Fruit fly (Drosophila melanogaster) whole organism, embryonic: ENCODE measurements around the gene thoc7.
A peak's percentile ranks its signal among the peaks of the same experiment; 100 is the strongest.

Experiments
- CG1024 ChIP-seq: fragments of 200-800 bp; sonication (Bioruptor generic); IDR thresholded peaks from 2 replicates; pipeline ENCODE4 v1.3.6; 2022; ENCODE audit warnings: missing biosample characterization, missing genetic modification characterization
- CG10431 ChIP-seq: fragments of 200-800 bp; sonication (Bioruptor generic); optimal IDR thresholded peaks from 3 replicates; lab custom pipeline; 2018; ENCODE audit warnings: missing biosample characterization, mild to moderate bottlenecking, missing genetic modification characterization
- CG11085 ChIP-seq: fragments of 200-800 bp; sonication (Bioruptor generic); IDR thresholded peaks from 2 replicates; pipeline ENCODE4 v1.3.6; 2022; ENCODE audit warnings: missing biosample characterization, missing genetic modification characterization
- CG11504 ChIP-seq: fragments of 200-800 bp; sonication (Bioruptor generic); optimal IDR thresholded peaks from 3 replicates; lab custom pipeline; 2019; ENCODE audit warnings: missing biosample characterization, mild to moderate bottlenecking, missing genetic modification characterization, moderate library complexity
- CG14965 ChIP-seq: fragments of 200-800 bp; sonication (Bioruptor generic); optimal IDR thresholded peaks from 2 replicates; lab custom pipeline; 2016; ENCODE audit warnings: missing biosample characterization, missing genetic modification characterization, borderline replicate concordance
- CG16813 ChIP-seq: fragments of 200-800 bp; sonication (Bioruptor generic); IDR thresholded peaks from 3 replicates; pipeline ENCODE4 v1.3.6; 2022; ENCODE audit warnings: missing biosample characterization, missing genetic modification characterization; ENCODE audit not compliant: partially characterized antibody
- CG17186 ChIP-seq: fragments of 200-800 bp; sonication (Bioruptor generic); optimal IDR thresholded peaks from 3 replicates; lab custom pipeline; 2017; ENCODE audit warnings: missing biosample characterization, missing genetic modification reagents, missing genetic modification characterization
- CG4282 ChIP-seq: fragments of 200-800 bp; sonication (Bioruptor generic); optimal IDR thresholded peaks from 2 replicates; lab custom pipeline; 2016; ENCODE audit warnings: missing biosample characterization, missing genetic modification characterization
- CG4404 ChIP-seq: fragments of 200-800 bp; sonication (Bioruptor generic); IDR thresholded peaks from 2 replicates; pipeline ENCODE4 v1.3.6; 2022; ENCODE audit warnings: missing biosample characterization, missing genetic modification characterization
- CG6175 ChIP-seq: fragments of 200-800 bp; sonication (Bioruptor generic); IDR thresholded peaks from 3 replicates; pipeline ENCODE4 v1.3.6; 2022; ENCODE audit warnings: missing biosample characterization, missing genetic modification characterization
- CG7963 ChIP-seq: fragments of 200-800 bp; sonication (Bioruptor generic); IDR thresholded peaks from 3 replicates; pipeline ENCODE4 v1.3.6; 2022; ENCODE audit warnings: missing biosample characterization, missing genetic modification characterization; ENCODE audit not compliant: partially characterized antibody
- CG8089 ChIP-seq: fragments of 200-800 bp; sonication (Bioruptor generic); optimal IDR thresholded peaks from 3 replicates; lab custom pipeline; 2016; ENCODE audit warnings: missing biosample characterization, missing genetic modification characterization
- CG9876 ChIP-seq: fragments of 200-800 bp; sonication (Bioruptor generic); optimal IDR thresholded peaks from 2 replicates; lab custom pipeline; 2016; ENCODE audit warnings: missing biosample characterization, missing genetic modification characterization
- CkIIα-i1 ChIP-seq: fragments of 200-800 bp; sonication (Bioruptor generic); IDR thresholded peaks from 2 replicates; pipeline ENCODE4 v1.3.6; 2022; ENCODE audit warnings: missing biosample characterization, missing genetic modification characterization
- CrebB ChIP-seq: fragments of 200-800 bp; sonication (Bioruptor generic); optimal IDR thresholded peaks from 3 replicates; lab custom pipeline; 2018; ENCODE audit warnings: missing biosample characterization, mild to moderate bottlenecking, missing genetic modification characterization
- E2f1 ChIP-seq: fragments of 200-800 bp; sonication (Bioruptor generic); IDR thresholded peaks from 2 replicates; pipeline ENCODE4 v1.3.6; 2022; ENCODE audit warnings: missing biosample characterization, missing genetic modification characterization
- Ets65A ChIP-seq: fragments of 200-800 bp; sonication (Bioruptor generic); peaks from one replicate; lab custom pipeline; 2016; ENCODE audit warnings: missing biosample characterization, missing genetic modification characterization
- Fer2 ChIP-seq: fragments of 200-800 bp; sonication (Bioruptor generic); optimal IDR thresholded peaks from 2 replicates; lab custom pipeline; 2018; ENCODE audit warnings: missing biosample characterization, mild to moderate bottlenecking, missing genetic modification characterization, moderate library complexity
- HLH3B ChIP-seq: fragments of 200-800 bp; sonication (Bioruptor generic); IDR thresholded peaks from 2 replicates; pipeline ENCODE4 v1.3.6; 2022; ENCODE audit warnings: missing biosample characterization, missing genetic modification characterization
- HLHmδ ChIP-seq: fragments of 200-800 bp; sonication (Bioruptor generic); optimal IDR thresholded peaks from 2 replicates; lab custom pipeline; 2018; ENCODE audit warnings: missing biosample characterization, mild to moderate bottlenecking, missing genetic modification characterization, moderate library complexity
- Hr51 ChIP-seq, 2 experiments: fragments of 200-800 bp; sonication (Bioruptor generic); optimal IDR thresholded peaks; 2 replicates in 1 of 2; 3 replicates in 1 of 2; lab custom pipeline; 2016 to 2018; ENCODE audit warnings: missing biosample characterization in 2 of 2, missing genetic modification characterization in 2 of 2, mild to moderate bottlenecking in 1 of 2, moderate library complexity in 1 of 2
- MBD-R2 ChIP-seq: fragments of 200-800 bp; sonication (Bioruptor generic); IDR thresholded peaks from 2 replicates; pipeline ENCODE4 v1.3.6; 2022; ENCODE audit warnings: missing biosample characterization, missing genetic modification characterization
- Med ChIP-seq: fragments of 200-800 bp; sonication (Bioruptor generic); peaks from one replicate; lab custom pipeline; 2016; ENCODE audit warnings: missing biosample characterization, missing genetic modification characterization, mild to moderate bottlenecking, inconsistent platforms, moderate library complexity
- NC2α ChIP-seq: fragments of 200-800 bp; sonication (Bioruptor generic); optimal IDR thresholded peaks from 2 replicates; lab custom pipeline; 2016; ENCODE audit warnings: missing biosample characterization, missing genetic modification characterization
- Rx ChIP-seq: fragments of 200-800 bp; sonication (Bioruptor generic); IDR thresholded peaks from 2 replicates; pipeline ENCODE4 v1.3.6; 2022; ENCODE audit warnings: missing biosample characterization, missing genetic modification characterization
- Sry-β ChIP-seq: fragments of 200-800 bp; sonication (Bioruptor generic); optimal IDR thresholded peaks from 2 replicates; lab custom pipeline; 2018; ENCODE audit warnings: missing biosample characterization, mild to moderate bottlenecking, missing genetic modification characterization, moderate library complexity
- Stat92E ChIP-seq, 3 experiments: fragments of >200 bp in 2 of 3; fragments of 200-800 bp in 1 of 3; sonication (Bioruptor generic) in 1 of 3; optimal IDR thresholded peaks; 2 replicates each; lab custom pipeline; 2017 to 2019; ENCODE audit warnings: missing biosample characterization in 3 of 3, missing genetic modification characterization in 3 of 3, mild to moderate bottlenecking in 1 of 3, moderate library complexity in 1 of 3
- ase ChIP-seq: fragments of 200-800 bp; sonication (Bioruptor generic); IDR thresholded peaks from 3 replicates; pipeline ENCODE4 v1.3.6; 2022; ENCODE audit warnings: missing biosample characterization, missing genetic modification characterization
- btn ChIP-seq: fragments of 200-800 bp; sonication (Bioruptor generic); optimal IDR thresholded peaks from 2 replicates; lab custom pipeline; 2016; ENCODE audit warnings: missing biosample characterization, missing genetic modification characterization
- cas ChIP-seq: fragments of 200-800 bp; sonication (Bioruptor generic); IDR thresholded peaks from 2 replicates; pipeline ENCODE4 v1.3.6; 2022; ENCODE audit warnings: missing biosample characterization, missing genetic modification characterization
- croc ChIP-seq: fragments of 200-800 bp; sonication (Bioruptor generic); conservative IDR thresholded peaks from 3 replicates; pipeline ENCODE4 v1.3.6; 2022; ENCODE audit warnings: missing biosample characterization, missing genetic modification characterization
- dmrt11E ChIP-seq: fragments of 200-800 bp; sonication (Bioruptor generic); optimal IDR thresholded peaks from 3 replicates; lab custom pipeline; 2018; ENCODE audit warnings: missing biosample characterization, mild to moderate bottlenecking, missing genetic modification characterization, moderate library complexity
- ewg ChIP-seq: fragments of 200-800 bp; sonication (Bioruptor generic); optimal IDR thresholded peaks from 3 replicates; lab custom pipeline; 2017; ENCODE audit warnings: mild to moderate bottlenecking, missing biosample characterization, missing genetic modification reagents, missing genetic modification characterization
- fu2 ChIP-seq: fragments of 200-800 bp; sonication (Bioruptor generic); optimal IDR thresholded peaks from 2 replicates; lab custom pipeline; 2016; ENCODE audit warnings: missing biosample characterization, missing genetic modification characterization
- gce ChIP-seq: fragments of 200-800 bp; sonication (Bioruptor generic); IDR thresholded peaks from 3 replicates; pipeline ENCODE4 v1.3.6; 2022; ENCODE audit warnings: missing biosample characterization, missing genetic modification characterization
- gsb ChIP-seq: fragments of 200-800 bp; sonication (Bioruptor generic); IDR thresholded peaks from 2 replicates; pipeline ENCODE4 v1.3.6; 2022; ENCODE audit warnings: missing biosample characterization, missing genetic modification characterization
- h ChIP-seq: fragments of >200 bp; optimal IDR thresholded peaks from 2 replicates; lab custom pipeline; 2017
- hb ChIP-seq: fragments of 200-800 bp; sonication (Bioruptor generic); IDR thresholded peaks from 3 replicates; pipeline ENCODE4 v1.3.6; 2022; ENCODE audit warnings: missing biosample characterization, missing genetic modification characterization; ENCODE audit not compliant: partially characterized antibody
- her ChIP-seq: fragments of 200-800 bp; sonication (Bioruptor generic); optimal IDR thresholded peaks from 2 replicates; lab custom pipeline; 2016; ENCODE audit warnings: missing biosample characterization, missing genetic modification characterization
- inv ChIP-seq: fragments of 200-800 bp; sonication (Bioruptor generic); IDR thresholded peaks from 2 replicates; pipeline ENCODE4 v1.3.6; 2022; ENCODE audit warnings: missing biosample characterization, missing genetic modification characterization; ENCODE audit not compliant: partially characterized antibody
- lilli ChIP-seq: fragments of 200-800 bp; sonication (Bioruptor generic); optimal IDR thresholded peaks from 3 replicates; lab custom pipeline; 2016; ENCODE audit warnings: missing biosample characterization, missing genetic modification characterization
- lov ChIP-seq, 2 experiments: fragments of 200-800 bp in 1 of 2; fragments of >200 bp in 1 of 2; sonication (Bioruptor generic) in 1 of 2; IDR thresholded peaks in 1 of 2; optimal IDR thresholded peaks in 1 of 2; 2 replicates in 1 of 2; 3 replicates in 1 of 2; pipeline versions ENCODE4 v1.3.6 to Lab custom; 2017 to 2022; ENCODE audit warnings: missing biosample characterization in 1 of 2, missing genetic modification characterization in 1 of 2
- maf-S ChIP-seq: fragments of 200-800 bp; sonication (Bioruptor generic); optimal IDR thresholded peaks from 2 replicates; lab custom pipeline; 2016; ENCODE audit warnings: missing biosample characterization, missing genetic modification characterization
- pho ChIP-seq: fragments of 200-800 bp; sonication (Bioruptor generic); optimal IDR thresholded peaks from 2 replicates; lab custom pipeline; 2016; ENCODE audit warnings: missing biosample characterization, missing genetic modification characterization
- rib ChIP-seq: fragments of 200-800 bp; sonication (Bioruptor generic); IDR thresholded peaks from 2 replicates; pipeline ENCODE4 v1.3.6; 2022; ENCODE audit warnings: missing biosample characterization, missing genetic modification characterization
- sens-2 ChIP-seq: fragments of 200-800 bp; sonication (Bioruptor generic); IDR thresholded peaks from 2 replicates; pipeline ENCODE4 v1.3.6; 2022; ENCODE audit warnings: missing biosample characterization, missing genetic modification characterization
- sima ChIP-seq: fragments of 200-800 bp; sonication (Bioruptor generic); optimal IDR thresholded peaks from 2 replicates; lab custom pipeline; 2016; ENCODE audit warnings: missing biosample characterization, missing genetic modification characterization
- sisA ChIP-seq: fragments of 200-800 bp; sonication (Bioruptor generic); IDR thresholded peaks from 2 replicates; pipeline ENCODE4 v1.3.6; 2022; ENCODE audit warnings: missing biosample characterization, missing genetic modification characterization
- toy ChIP-seq: fragments of 200-800 bp; sonication (Bioruptor generic); IDR thresholded peaks from 2 replicates; pipeline ENCODE4 v1.3.6; 2022; ENCODE audit warnings: missing biosample characterization, missing genetic modification characterization

The thoc7 gene

DNA sequence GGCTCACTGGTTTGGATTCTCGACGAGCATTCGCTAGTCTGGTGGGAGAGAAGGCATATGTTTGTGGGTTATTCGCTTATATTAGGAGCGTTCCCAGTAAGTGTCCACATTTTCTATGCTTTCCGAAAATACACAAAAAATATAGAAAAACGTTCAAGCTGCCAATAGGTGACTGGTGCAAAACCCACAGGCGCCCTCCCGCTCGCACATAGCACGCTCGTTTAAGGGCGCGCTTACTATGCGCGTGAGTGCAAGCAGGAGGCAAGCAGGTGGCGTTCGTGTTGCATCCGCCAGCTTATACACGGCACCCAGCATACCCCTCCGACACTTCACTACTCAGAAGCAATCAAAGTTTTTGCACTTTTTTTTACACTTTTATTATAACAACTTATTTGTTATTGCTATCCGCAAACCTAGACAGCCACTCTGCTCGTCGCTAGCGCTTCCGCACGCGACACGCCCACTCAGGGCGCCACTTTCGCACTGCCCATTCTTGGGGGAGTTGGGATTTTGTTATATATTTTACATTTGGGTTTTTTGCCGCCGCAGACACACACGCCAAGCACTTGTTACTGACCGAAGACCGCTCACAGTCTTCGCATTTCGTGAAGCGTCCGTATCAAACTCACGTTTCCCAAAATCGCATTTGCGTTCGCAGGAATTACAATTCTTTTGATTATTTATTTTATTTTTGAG is 13.3 kb downstream of the thoc7 start (continued):
- no peak for TF ChIP-seq gce
- TF ChIP-seq HLH3B (GFP tag; lab: Robert Waterston, UW) = peak; percentile 34; the same call in 1 of the 2 replicates
- no peak for TF ChIP-seq NC2α (GFP tag; lab: Kevin White, UChicago)
- TF ChIP-seq btn (GFP tag; lab: Kevin White, UChicago) = no peak
- TF ChIP-seq toy (GFP tag; lab: Robert Waterston, UW) = no peak
- peak; percentile 42 for TF ChIP-seq CG10431 (GFP tag; lab: Kevin White, UChicago)
- TF ChIP-seq Med (GFP tag; lab: Kevin White, UChicago) = peak; percentile 93
- TF ChIP-seq Hr51 (GFP tag; optimal IDR thresholded peaks at IDR 0.05; lab: Kevin White, UChicago) = no peak
- TF ChIP-seq h (lab: Kevin White, UChicago) = no peak
- TF ChIP-seq Fer2 (tag; lab: Kevin White, UChicago) = no peak
- TF ChIP-seq CG17186 (GFP tag; lab: Kevin White, UChicago) = peak; percentile 7
- no peak for TF ChIP-seq dmrt11E
- no peak for TF ChIP-seq her (GFP tag; lab: Kevin White, UChicago)
- TF ChIP-seq ase (GFP tag; lab: Robert Waterston, UW) = peak; percentile 66; the same call in 2 of the 3 replicates
- no peak for TF ChIP-seq CG7963 (GFP tag; lab: Robert Waterston, UW)
- TF ChIP-seq gsb (GFP tag; lab: Robert Waterston, UW) = no peak
- 0 out of 2 replicates have a peak, but pooled peaks have one; percentile 17 for TF ChIP-seq Rx
- no peak for TF ChIP-seq CG11085
- TF ChIP-seq lilli (GFP tag; lab: Kevin White, UChicago) = no peak
- 0 out of 2 replicates have a peak, but pooled peaks have one; percentile 5 for TF ChIP-seq cas
- TF ChIP-seq MBD-R2 (GFP tag; lab: Robert Waterston, UW) = peak; percentile 89
- peak; percentile 33; the same call in 1 of the 2 replicates for TF ChIP-seq rib (GFP tag; lab: Robert Waterston, UW)
- TF ChIP-seq maf-S (GFP tag; lab: Kevin White, UChicago) = no peak
- TF ChIP-seq CG4404 (GFP tag; lab: Robert Waterston, UW) = peak; percentile 17; the same call in 1 of the 2 replicates
- peak; percentile 57; the same call in 1 of the 2 replicates for TF ChIP-seq E2f1 (GFP tag; lab: Robert Waterston, UW)
- TF ChIP-seq CG14965 (GFP tag; lab: Kevin White, UChicago) = no peak
- TF ChIP-seq lov (optimal IDR thresholded peaks at IDR 0.05; lab: Kevin White, UChicago) = no peak
- TF ChIP-seq lov (GFP tag; IDR thresholded peaks at IDR 0.05; lab: Robert Waterston, UW) = peak; percentile 62; the same call in 2 of the 3 replicates
- no peak for TF ChIP-seq sens-2 (GFP tag; lab: Robert Waterston, UW)
- peak; percentile 46; the same call in 1 of the 2 replicates for TF ChIP-seq CG1024 (GFP tag; lab: Robert Waterston, UW)
- peak; percentile 31; the same call in 2 of the 3 replicates for TF ChIP-seq CG16813 (GFP tag; lab: Robert Waterston, UW)
- no peak for TF ChIP-seq sima
- peak; percentile 41; the same call in 1 of the 2 replicates for TF ChIP-seq inv (GFP tag; lab: Robert Waterston, UW)
- no peak for TF ChIP-seq CG11504 (tag; lab: Kevin White, UChicago)
- no peak for TF ChIP-seq CrebB (tag; lab: Kevin White, UChicago)
- TF ChIP-seq HLHmδ (GFP tag; lab: Kevin White, UChicago) = no peak
- TF ChIP-seq Sry-β (GFP tag; lab: Kevin White, UChicago) = no peak
- peak; percentile 30; the same call in 1 of the 3 replicates for TF ChIP-seq hb
- TF ChIP-seq sisA (GFP tag; lab: Robert Waterston, UW) = 0 out of 2 replicates have a peak, but pooled peaks have one; percentile 14
- TF ChIP-seq croc (GFP tag; lab: Robert Waterston, UW) = peak; percentile 20; the same call in 1 of the 3 replicates
- no peak for TF ChIP-seq CG4282
- peak; percentile 63 for TF ChIP-seq ewg (GFP tag; lab: Kevin White, UChicago)
- peak; percentile 2 for TF ChIP-seq pho (GFP tag; lab: Kevin White, UChicago)
- TF ChIP-seq Stat92E (GFP tag; optimal IDR thresholded peaks at IDR 0.05; lab: Kevin White, UChicago) = peak in 1 of 3 experiments; percentile 23
- TF ChIP-seq CG8089 = no peak
- peak; percentile 30 for TF ChIP-seq CG9876 (GFP tag; lab: Kevin White, UChicago)
- TF ChIP-seq CkIIα-i1 (GFP tag; lab: Robert Waterston, UW) = no peak
- TF ChIP-seq fu2 (GFP tag; lab: Kevin White, UChicago) = peak; percentile 32
- no peak; the same call in 2 of the 3 replicates for TF ChIP-seq CG6175 (GFP tag; lab: Robert Waterston, UW)
- TF ChIP-seq Ets65A = peak; percentile 52
